Fruit fly (Drosophila melanogaster) whole organism, embryonic: ENCODE data around the gene pnt.
A peak's percentile ranks its signal among the peaks of the same experiment; 100 is the strongest.

Source experiments
- Bdp1 ChIP-seq: fragments of 200-800 bp; sonication (Bioruptor generic); optimal IDR thresholded peaks from 3 replicates; lab custom pipeline; 2016; ENCODE audit warnings: missing biosample characterization, missing genetic modification characterization
- Bteb2 ChIP-seq: fragments of 200-800 bp; sonication (Bioruptor generic); optimal IDR thresholded peaks from 2 replicates; lab custom pipeline; 2016; ENCODE audit warnings: missing biosample characterization, missing genetic modification characterization
- CG10959 ChIP-seq: fragments of 200-800 bp; sonication (Bioruptor generic); IDR thresholded peaks from 2 replicates; pipeline ENCODE4 v1.3.6; 2022; ENCODE audit warnings: missing biosample characterization, missing genetic modification characterization
- CG10979 ChIP-seq: fragments of 200-800 bp; sonication (Bioruptor generic); optimal IDR thresholded peaks from 2 replicates; lab custom pipeline; 2018; ENCODE audit warnings: missing biosample characterization, mild to moderate bottlenecking, missing genetic modification characterization, moderate library complexity
- CG11247 ChIP-seq: fragments of 200-800 bp; sonication (Bioruptor generic); IDR thresholded peaks from 2 replicates; pipeline ENCODE4 v1.3.6; 2022; ENCODE audit warnings: missing biosample characterization, missing genetic modification characterization
- CG12104 ChIP-seq: fragments of 200-800 bp; sonication (Bioruptor generic); optimal IDR thresholded peaks from 3 replicates; lab custom pipeline; 2016; ENCODE audit warnings: missing biosample characterization, missing genetic modification characterization
- CG12391 ChIP-seq: fragments of 200-800 bp; sonication (Bioruptor generic); optimal IDR thresholded peaks from 3 replicates; lab custom pipeline; 2018; ENCODE audit warnings: missing biosample characterization, mild to moderate bottlenecking, missing genetic modification characterization, moderate library complexity
- CG13123 ChIP-seq: fragments of 200-800 bp; sonication (Bioruptor generic); optimal IDR thresholded peaks from 2 replicates; lab custom pipeline; 2016; ENCODE audit warnings: missing biosample characterization, missing genetic modification characterization
- CG1529 ChIP-seq: fragments of 200-800 bp; sonication (Bioruptor generic); optimal IDR thresholded peaks from 3 replicates; lab custom pipeline; 2018; ENCODE audit warnings: missing biosample characterization, missing genetic modification characterization
- CG16815 ChIP-seq: fragments of 200-800 bp; sonication (Bioruptor generic); optimal IDR thresholded peaks from 3 replicates; lab custom pipeline; 2017; ENCODE audit warnings: missing biosample characterization, mild to moderate bottlenecking, missing genetic modification characterization
- CG17328 ChIP-seq: fragments of 200-800 bp; sonication (Bioruptor generic); IDR thresholded peaks from 2 replicates; pipeline ENCODE4 v1.3.6; 2022; ENCODE audit warnings: missing biosample characterization, missing genetic modification characterization
- CG17829 ChIP-seq: fragments of 200-800 bp; optimal IDR thresholded peaks from 2 replicates; lab custom pipeline; 2019; ENCODE audit warnings: missing biosample characterization, mild to moderate bottlenecking, missing genetic modification characterization, moderate library complexity
- CG2678 ChIP-seq: fragments of 200-800 bp; sonication (Bioruptor generic); optimal IDR thresholded peaks from 3 replicates; lab custom pipeline; 2019; ENCODE audit warnings: missing biosample characterization, mild to moderate bottlenecking, missing genetic modification characterization, moderate library complexity
- CG32772 ChIP-seq: fragments of 200-800 bp; sonication (Bioruptor generic); IDR thresholded peaks from 2 replicates; pipeline ENCODE4 v1.3.6; 2022; ENCODE audit warnings: missing biosample characterization, missing genetic modification characterization
- CG33557 ChIP-seq: fragments of 200-800 bp; sonication (Bioruptor generic); optimal IDR thresholded peaks from 2 replicates; lab custom pipeline; 2019; ENCODE audit warnings: missing biosample characterization, mild to moderate bottlenecking, missing genetic modification characterization, moderate library complexity
- CG3995 ChIP-seq: fragments of 200-800 bp; sonication (Bioruptor generic); optimal IDR thresholded peaks from 3 replicates; lab custom pipeline; 2016; ENCODE audit warnings: missing biosample characterization, missing genetic modification characterization
- CG43689 ChIP-seq: fragments of 200-800 bp; sonication (Bioruptor generic); IDR thresholded peaks from 2 replicates; pipeline ENCODE4 v1.3.6; 2022; ENCODE audit warnings: missing biosample characterization, missing genetic modification characterization
- CG4404 ChIP-seq: fragments of 200-800 bp; sonication (Bioruptor generic); IDR thresholded peaks from 2 replicates; pipeline ENCODE4 v1.3.6; 2022; ENCODE audit warnings: missing biosample characterization, missing genetic modification characterization
- CG8290 ChIP-seq, 3 experiments: fragments of 200-800 bp; sonication (Bioruptor generic); optimal IDR thresholded peaks; 2 replicates each; lab custom pipeline; 2016 to 2019; ENCODE audit warnings: missing biosample characterization in 3 of 3, missing genetic modification characterization in 3 of 3, mild to moderate bottlenecking in 2 of 3, moderate library complexity in 1 of 3
- D ChIP-seq, 2 experiments: fragments of 200-800 bp in 1 of 2; fragments of >200 bp in 1 of 2; sonication (Bioruptor generic) in 1 of 2; optimal IDR thresholded peaks; 2 replicates in 1 of 2; 3 replicates in 1 of 2; lab custom pipeline; 2017; ENCODE audit warnings: mild to moderate bottlenecking in 1 of 2, missing biosample characterization in 1 of 2, missing genetic modification characterization in 1 of 2, missing genetic modification reagents in 1 of 2
- Dip2 ChIP-seq: fragments of 200-800 bp; sonication (Bioruptor generic); IDR thresholded peaks from 2 replicates; pipeline ENCODE4 v1.3.6; 2022; ENCODE audit warnings: missing biosample characterization, missing genetic modification characterization
- Jarid2 ChIP-seq: fragments of 200-800 bp; sonication (Bioruptor generic); optimal IDR thresholded peaks from 3 replicates; lab custom pipeline; 2017; ENCODE audit warnings: mild to moderate bottlenecking, missing biosample characterization, missing genetic modification reagents, missing genetic modification characterization
- Lpt ChIP-seq: fragments of >200 bp; optimal IDR thresholded peaks from 2 replicates; lab custom pipeline; 2018; ENCODE audit warnings: missing biosample characterization, missing genetic modification characterization
- Oli ChIP-seq: fragments of 200-800 bp; sonication (Bioruptor generic); optimal IDR thresholded peaks from 2 replicates; lab custom pipeline; 2018; ENCODE audit warnings: missing biosample characterization, mild to moderate bottlenecking, missing genetic modification characterization, moderate library complexity
- Ssrp ChIP-seq: fragments of 200-800 bp; sonication (Bioruptor generic); optimal IDR thresholded peaks from 2 replicates; lab custom pipeline; 2018; ENCODE audit warnings: missing biosample characterization, mild to moderate bottlenecking, missing genetic modification characterization, moderate library complexity
- Xrp1 ChIP-seq: fragments of 200-800 bp; sonication (Bioruptor generic); IDR thresholded peaks from 2 replicates; pipeline ENCODE4 v1.3.6; 2022; ENCODE audit warnings: missing biosample characterization, missing genetic modification characterization
- cato ChIP-seq: fragments of 200-800 bp; sonication (Bioruptor generic); optimal IDR thresholded peaks from 2 replicates; lab custom pipeline; 2016; ENCODE audit warnings: missing biosample characterization, missing genetic modification characterization, borderline replicate concordance
- cg ChIP-seq: fragments of 200-800 bp; sonication (Bioruptor generic); optimal IDR thresholded peaks from 3 replicates; lab custom pipeline; 2019; ENCODE audit warnings: missing biosample characterization, mild to moderate bottlenecking, missing genetic modification characterization, moderate library complexity
- chn ChIP-seq: fragments of 200-800 bp; sonication (Bioruptor generic); optimal IDR thresholded peaks from 2 replicates; lab custom pipeline; 2016; ENCODE audit warnings: missing biosample characterization, missing genetic modification characterization
- gfzf ChIP-seq: fragments of 200-800 bp; sonication (Bioruptor generic); optimal IDR thresholded peaks from 2 replicates; lab custom pipeline; 2016; ENCODE audit warnings: missing biosample characterization, mild to moderate bottlenecking, missing genetic modification characterization, moderate library complexity
- grau ChIP-seq: fragments of 200-800 bp; optimal IDR thresholded peaks from 3 replicates; lab custom pipeline; 2019; ENCODE audit warnings: missing biosample characterization, mild to moderate bottlenecking, missing genetic modification characterization, moderate library complexity
- gt ChIP-seq: fragments of 200-800 bp; sonication (Bioruptor generic); IDR thresholded peaks from 2 replicates; pipeline ENCODE4 v1.3.6; 2022; ENCODE audit warnings: missing biosample characterization, missing genetic modification characterization
- jigr1 ChIP-seq: fragments of 200-800 bp; sonication (Bioruptor generic); IDR thresholded peaks from 3 replicates; pipeline ENCODE4 v1.3.6; 2022; ENCODE audit warnings: missing biosample characterization, missing genetic modification characterization
- ken ChIP-seq: fragments of 200-800 bp; sonication (Bioruptor generic); IDR thresholded peaks from 3 replicates; pipeline ENCODE4 v1.3.6; 2022; ENCODE audit warnings: missing biosample characterization, missing genetic modification characterization
- kni ChIP-seq: fragments of 200-800 bp; sonication (Bioruptor generic); optimal IDR thresholded peaks from 3 replicates; lab custom pipeline; 2017; ENCODE audit warnings: mild to moderate bottlenecking, missing biosample characterization, missing genetic modification reagents, missing genetic modification characterization
- lilli ChIP-seq: fragments of 200-800 bp; sonication (Bioruptor generic); optimal IDR thresholded peaks from 3 replicates; lab custom pipeline; 2016; ENCODE audit warnings: missing biosample characterization, missing genetic modification characterization
- lov ChIP-seq, 2 experiments: fragments of 200-800 bp in 1 of 2; fragments of >200 bp in 1 of 2; sonication (Bioruptor generic) in 1 of 2; IDR thresholded peaks in 1 of 2; optimal IDR thresholded peaks in 1 of 2; 2 replicates in 1 of 2; 3 replicates in 1 of 2; pipeline versions ENCODE4 v1.3.6 to Lab custom; 2017 to 2022; ENCODE audit warnings: missing biosample characterization in 1 of 2, missing genetic modification characterization in 1 of 2
- luna ChIP-seq: fragments of 200-800 bp; sonication (Bioruptor generic); optimal IDR thresholded peaks from 2 replicates; lab custom pipeline; 2016; ENCODE audit warnings: missing biosample characterization, missing genetic modification characterization
- mirr ChIP-seq: fragments of 200-800 bp; sonication (Bioruptor generic); optimal IDR thresholded peaks from 3 replicates; lab custom pipeline; 2018; ENCODE audit warnings: missing biosample characterization, mild to moderate bottlenecking, missing genetic modification characterization
- oc ChIP-seq: fragments of 200-800 bp; sonication (Bioruptor generic); optimal IDR thresholded peaks from 2 replicates; lab custom pipeline; 2018; ENCODE audit warnings: missing biosample characterization, mild to moderate bottlenecking, missing genetic modification characterization, moderate library complexity
- odd ChIP-seq: fragments of 200-800 bp; sonication (Bioruptor generic); optimal IDR thresholded peaks from 2 replicates; lab custom pipeline; 2017; ENCODE audit warnings: missing biosample characterization, mild to moderate bottlenecking, missing genetic modification characterization
- org-1 ChIP-seq: fragments of 200-800 bp; sonication (Bioruptor generic); optimal IDR thresholded peaks from 2 replicates; lab custom pipeline; 2017; ENCODE audit warnings: missing biosample characterization, missing genetic modification characterization
- pnt ChIP-seq: fragments of 200-800 bp; sonication (Bioruptor generic); optimal IDR thresholded peaks from 3 replicates; lab custom pipeline; 2016; ENCODE audit warnings: missing biosample characterization, missing genetic modification characterization
- sob ChIP-seq: fragments of 200-800 bp; sonication (Bioruptor generic); IDR thresholded peaks from 2 replicates; pipeline ENCODE4 v1.3.6; 2022; ENCODE audit warnings: missing biosample characterization, missing genetic modification characterization
- tgo ChIP-seq: fragments of 200-800 bp; sonication (Bioruptor generic); IDR thresholded peaks from 3 replicates; pipeline ENCODE4 v1.3.6; 2022; ENCODE audit warnings: missing biosample characterization, missing genetic modification characterization
- tio ChIP-seq: fragments of 200-800 bp; sonication (Bioruptor generic); optimal IDR thresholded peaks from 2 replicates; lab custom pipeline; 2017; ENCODE audit warnings: missing biosample characterization, missing genetic modification characterization, inconsistent platforms
- trem ChIP-seq: fragments of 200-800 bp; optimal IDR thresholded peaks from 3 replicates; lab custom pipeline; 2019; ENCODE audit warnings: missing biosample characterization, mild to moderate bottlenecking, missing genetic modification characterization, moderate library complexity
- ttk ChIP-seq: fragments of 200-800 bp; sonication (Bioruptor generic); IDR thresholded peaks from 2 replicates; pipeline ENCODE4 v2.1.2; 2022; ENCODE audit warnings: missing biosample characterization, missing genetic modification characterization
- zfh2 ChIP-seq: fragments of 200-800 bp; sonication (Bioruptor generic); optimal IDR thresholded peaks from 2 replicates; lab custom pipeline; 2016; ENCODE audit warnings: missing biosample characterization, missing genetic modification characterization

pnt gene

dm6 chr3R:23345057-23345776, 750 bp downstream of the pnt start (continued):
- TF ChIP-seq zfh2, result no peak
- no peak for TF ChIP-seq Bteb2 (GFP tag; lab: Kevin White, UChicago)
- TF ChIP-seq Oli (tag; lab: Kevin White, UChicago), result peak; percentile 23
- peak; percentile 42 for TF ChIP-seq grau (tag; lab: Kevin White, UChicago)
- TF ChIP-seq CG33557 (GFP tag; lab: Kevin White, UChicago), result peak; percentile 78
- no peak for TF ChIP-seq gt (GFP tag; lab: Robert Waterston, UW)
- TF ChIP-seq oc (tag; lab: Kevin White, UChicago), result no peak
- TF ChIP-seq chn (GFP tag; lab: Kevin White, UChicago), result no peak
- peak; percentile 77 for TF ChIP-seq CG10979 (tag; lab: Kevin White, UChicago)
- no peak for TF ChIP-seq pnt (GFP tag; lab: Kevin White, UChicago)
- TF ChIP-seq sob, result no peak
- peak; percentile 84 for TF ChIP-seq Xrp1 (GFP tag; lab: Robert Waterston, UW)
- no peak for TF ChIP-seq Jarid2 (GFP tag; lab: Kevin White, UChicago)
- no peak for TF ChIP-seq cg (GFP tag; lab: Kevin White, UChicago)
- peak; percentile 17 for TF ChIP-seq CG1529 (GFP tag; lab: Kevin White, UChicago)
- TF ChIP-seq CG8290 (GFP tag; optimal IDR thresholded peaks at IDR 0.05; lab: Kevin White, UChicago), result peak; percentile 0
- no peak for TF ChIP-seq CG8290 (tag; optimal IDR thresholded peaks at IDR 0.05; lab: Kevin White, UChicago)
- TF ChIP-seq D (optimal IDR thresholded peaks at IDR 0.05; lab: Kevin White, UChicago), result no peak
- peak; percentile 33 for TF ChIP-seq D (GFP tag; optimal IDR thresholded peaks at IDR 0.05; lab: Kevin White, UChicago)
- 0 out of 2 replicates have a peak, but pooled peaks have one; percentile 7 for TF ChIP-seq CG10959 (GFP tag; lab: Robert Waterston, UW)
- peak; percentile 67 for TF ChIP-seq CG12391
- TF ChIP-seq mirr (GFP tag; lab: Kevin White, UChicago), result no peak
- TF ChIP-seq CG13123 (GFP tag; lab: Kevin White, UChicago), result no peak
- no peak for TF ChIP-seq luna (GFP tag; lab: Kevin White, UChicago)
- no peak for TF ChIP-seq CG3995 (GFP tag; lab: Kevin White, UChicago)
- peak; percentile 16 for TF ChIP-seq odd (GFP tag; lab: Kevin White, UChicago)
- TF ChIP-seq jigr1, result no peak
- peak; percentile 43 for TF ChIP-seq CG2678
- no peak for TF ChIP-seq lov (optimal IDR thresholded peaks at IDR 0.05; lab: Kevin White, UChicago)
- peak; percentile 39; the same call in 1 of the 3 replicates for TF ChIP-seq lov (GFP tag; IDR thresholded peaks at IDR 0.05; lab: Robert Waterston, UW)
- TF ChIP-seq CG16815 (GFP tag; lab: Kevin White, UChicago), result peak; percentile 48
- peak; percentile 26 for TF ChIP-seq Ssrp (tag; lab: Kevin White, UChicago)
- peak; percentile 77 for TF ChIP-seq CG17829 (tag; lab: Kevin White, UChicago)
- TF ChIP-seq org-1, result no peak
- peak; percentile 47 for TF ChIP-seq trem (tag; lab: Kevin White, UChicago)
- TF ChIP-seq CG12104 (GFP tag; lab: Kevin White, UChicago), result peak; percentile 5
- TF ChIP-seq tgo (GFP tag; lab: Robert Waterston, UW), result 0 out of 3 replicates have a peak, but pooled peaks have one; percentile 13
- TF ChIP-seq tio (GFP tag; lab: Kevin White, UChicago), result peak; percentile 44
- TF ChIP-seq lilli (GFP tag; lab: Kevin White, UChicago), result peak; percentile 3

dm6 chr3R:23343707-23344310, 2.2 kb downstream of the pnt start:
- TF ChIP-seq CG32772 (GFP tag; lab: Robert Waterston, UW) (no peak), gfzf (GFP tag; lab: Kevin White, UChicago) (no peak), ken (GFP tag; lab: Robert Waterston, UW) (no peak), ttk (no peak), CG17328 (GFP tag; lab: Robert Waterston, UW) (no peak), CG11247 (GFP tag; lab: Robert Waterston, UW) (no peak), CG4404 (GFP tag; lab: Robert Waterston, UW) (no peak), Dip2 (no peak), Lpt (peak; percentile 63), Bdp1 (no peak), kni (peak; percentile 80), cato (GFP tag; lab: Kevin White, UChicago) (no peak), CG43689 (GFP tag; lab: Robert Waterston, UW) (no peak), cg (GFP tag; lab: Kevin White, UChicago) (peak; percentile 78)
